Worm (Caenorhabditis elegans): ENCODE measurements around the gene F41C3.11.

Gene F41C3.11

ce11 chrII:4766284-4766683, 32.5 kb upstream of the F41C3.11 start, which contains the start of gene ttm-2:
ttm-2 (minus strand) TSS chrII:4766384.
- TF ChIP-seq ahr-1 (tag; optimal IDR thresholded peaks at IDR 0.05), result no peak
- TF ChIP-seq unc-42 (tag; optimal IDR thresholded peaks at IDR 0.05), result no peak
- no peak for TF ChIP-seq unc-86 (tag; optimal IDR thresholded peaks at IDR 0.05)
- no peak for TF ChIP-seq ttx-3 (tag; optimal IDR thresholded peaks at IDR 0.05)
- TF ChIP-seq ceh-34 (tag; optimal IDR thresholded peaks at IDR 0.05), result no peak

ce11 chrII:4762574-4763285, 29.0 kb upstream of the F41C3.11 start, which contains the start of gene F26G1.2:
F26G1.2 (plus strand) TSS chrII:4763081.
- TF ChIP-seq ceh-24 (tag; optimal IDR thresholded peaks at IDR 0.05) (no peak), eyg-1 (tag; optimal IDR thresholded peaks at IDR 0.05) (no peak), pros-1 (tag; optimal IDR thresholded peaks at IDR 0.05) (no peak), ahr-1 (tag; optimal IDR thresholded peaks at IDR 0.05) (no peak), ceh-6 (GFP tag; optimal IDR thresholded peaks at IDR 0.05) (no peak), unc-55 (GFP tag; optimal IDR thresholded peaks at IDR 0.05) (no peak), ceh-48 (tag; optimal IDR thresholded peaks at IDR 0.05) (no peak)

- TF ChIP-seq K09A11.1 (tag; optimal IDR thresholded peaks at IDR 0.05; ENCODE audit: insufficient read depth) (no peak), ttx-3 (tag; optimal IDR thresholded peaks at IDR 0.05) (no peak), sox-4 (tag; optimal IDR thresholded peaks at IDR 0.05) (no peak), ceh-9 (tag; optimal IDR thresholded peaks at IDR 0.05) (no peak), unc-42 (tag; optimal IDR thresholded peaks at IDR 0.05) (no peak), ceh-30 (tag; optimal IDR thresholded peaks at IDR 0.05) (no peak), lim-6 (tag; optimal IDR thresholded peaks at IDR 0.05) (no peak), ceh-45 (GFP tag; IDR thresholded peaks at IDR 0.05) (no peak), ceh-31 (tag; optimal IDR thresholded peaks at IDR 0.05) (no peak), fkh-10 (GFP tag; optimal IDR thresholded peaks at IDR 0.05) (no peak), che-1 (tag; optimal IDR thresholded peaks at IDR 0.05) (no peak), eyg-1 (tag; optimal IDR thresholded peaks at IDR 0.05) (no peak)
Measured at ce11 chrII:4761020-4761419, 27.3 kb upstream of the F41C3.11 start.

- TF ChIP-seq nhr-11 (tag; optimal IDR thresholded peaks at IDR 0.05) (no peak), unc-55 (GFP tag; optimal IDR thresholded peaks at IDR 0.05) (no peak), sox-2 (GFP tag; IDR thresholded peaks at IDR 0.05) (no peak)
Measured at ce11 chrII:4759835-4760234, 26.1 kb upstream of the F41C3.11 start.

ce11 chrII:4758462-4758861, 24.7 kb upstream of the F41C3.11 start, which contains the start of gene F26G1.3:
F26G1.3 (plus strand) TSS chrII:4758762.
- TF ChIP-seq ceh-18 (tag; optimal IDR thresholded peaks at IDR 0.05) (no peak), ztf-16 (tag; optimal IDR thresholded peaks at IDR 0.05) (no peak), pat-9 (tag; optimal IDR thresholded peaks at IDR 0.05) (no peak), tbx-7 (tag; optimal IDR thresholded peaks at IDR 0.05) (no peak), ceh-30 (tag; optimal IDR thresholded peaks at IDR 0.05) (no peak)

- TF ChIP-seq ceh-18 (tag; optimal IDR thresholded peaks at IDR 0.05) (no peak), hlh-30 (tag; optimal IDR thresholded peaks at IDR 0.05; ENCODE audit: insufficient read depth) (no peak), tbx-7 (tag; optimal IDR thresholded peaks at IDR 0.05) (no peak), eyg-1 (tag; optimal IDR thresholded peaks at IDR 0.05) (no peak), C38D4.7 (GFP tag; optimal IDR thresholded peaks at IDR 0.05) (no peak), syd-9 (tag; optimal IDR thresholded peaks at IDR 0.05) (no peak), pqm-1 (tag; optimal IDR thresholded peaks at IDR 0.05) (no peak), ztf-16 (tag; optimal IDR thresholded peaks at IDR 0.05) (no peak), ceh-48 (tag; optimal IDR thresholded peaks at IDR 0.05) (no peak), ets-4 (tag; optimal IDR thresholded peaks at IDR 0.05) (no peak), fkh-10 (GFP tag; optimal IDR thresholded peaks at IDR 0.05) (no peak), hlh-13 (GFP tag; optimal IDR thresholded peaks at IDR 0.05) (no peak), nhr-11 (tag; optimal IDR thresholded peaks at IDR 0.05) (no peak), pat-9 (tag; optimal IDR thresholded peaks at IDR 0.05) (no peak), zip-5 (tag; optimal IDR thresholded peaks at IDR 0.05) (no peak), Y22D7AL.16 (tag; optimal IDR thresholded peaks at IDR 0.05) (no peak), nfya-1 (tag; optimal IDR thresholded peaks at IDR 0.05) (no peak), ceh-45 (GFP tag; IDR thresholded peaks at IDR 0.05) (no peak), unc-42 (tag; optimal IDR thresholded peaks at IDR 0.05) (no peak), pha-4 (tag; optimal IDR thresholded peaks at IDR 0.05) (no peak)
Measured at ce11 chrII:4756751-4757150, 23.0 kb upstream of the F41C3.11 start, which contains the start of gene C27D9.2. C27D9.2 (minus strand) TSS chrII:4756851.
